Fruit fly (Drosophila melanogaster) whole organism, embryonic: ENCODE measurements around the gene Drsl2.
A peak's percentile ranks its signal among the peaks of the same experiment; 100 is the strongest.

Experiments used
- Aef1 ChIP-seq: fragments of 200-800 bp; sonication (Bioruptor generic); IDR thresholded peaks from 3 replicates; pipeline ENCODE4 v1.3.6; 2022; ENCODE audit warnings: missing biosample characterization, missing genetic modification characterization
- BEAF-32 ChIP-seq: fragments of 200-800 bp; sonication (Bioruptor generic); optimal IDR thresholded peaks from 3 replicates; lab custom pipeline; 2017; ENCODE audit warnings: missing biosample characterization, missing genetic modification characterization, mild to moderate bottlenecking, moderate library complexity, missing genetic modification reagents
- Bteb2 ChIP-seq: fragments of 200-800 bp; sonication (Bioruptor generic); optimal IDR thresholded peaks from 2 replicates; lab custom pipeline; 2016; ENCODE audit warnings: missing biosample characterization, missing genetic modification characterization
- CG10274 ChIP-seq: fragments of 200-800 bp; sonication (Bioruptor generic); optimal IDR thresholded peaks from 3 replicates; lab custom pipeline; 2017; ENCODE audit warnings: missing biosample characterization, mild to moderate bottlenecking, missing genetic modification characterization
- CG10543 ChIP-seq: fragments of 200-800 bp; sonication (Bioruptor generic); optimal IDR thresholded peaks from 3 replicates; lab custom pipeline; 2017; ENCODE audit warnings: missing biosample characterization, mild to moderate bottlenecking, missing genetic modification characterization, moderate library complexity
- CG11456 ChIP-seq: fragments of 200-800 bp; sonication (Bioruptor generic); IDR thresholded peaks from 3 replicates; pipeline ENCODE4 v1.3.6; 2022; ENCODE audit warnings: missing biosample characterization, missing genetic modification characterization
- CG11504 ChIP-seq: fragments of 200-800 bp; sonication (Bioruptor generic); optimal IDR thresholded peaks from 3 replicates; lab custom pipeline; 2019; ENCODE audit warnings: missing biosample characterization, mild to moderate bottlenecking, missing genetic modification characterization, moderate library complexity
- CG12219 ChIP-seq: fragments of 200-800 bp; sonication (Bioruptor generic); optimal IDR thresholded peaks from 3 replicates; lab custom pipeline; 2018; ENCODE audit warnings: missing biosample characterization, mild to moderate bottlenecking, missing genetic modification characterization
- CG12744 ChIP-seq: fragments of 200-800 bp; sonication (Bioruptor generic); optimal IDR thresholded peaks from 2 replicates; lab custom pipeline; 2016; ENCODE audit warnings: missing biosample characterization, missing genetic modification characterization
- CG14710 ChIP-seq: fragments of 200-800 bp; sonication (Bioruptor generic); optimal IDR thresholded peaks from 3 replicates; lab custom pipeline; 2019; ENCODE audit warnings: missing biosample characterization, mild to moderate bottlenecking, missing genetic modification characterization, moderate library complexity
- CG1603 ChIP-seq: fragments of 200-800 bp; sonication (Bioruptor generic); optimal IDR thresholded peaks from 2 replicates; lab custom pipeline; 2019; ENCODE audit warnings: missing biosample characterization, mild to moderate bottlenecking, missing genetic modification characterization, moderate library complexity
- CG16863 ChIP-seq: fragments of 200-800 bp; sonication (Bioruptor generic); optimal IDR thresholded peaks from 3 replicates; lab custom pipeline; 2016; ENCODE audit warnings: missing biosample characterization, missing genetic modification characterization
- CG17568 ChIP-seq: fragments of 200-800 bp; sonication (Bioruptor generic); optimal IDR thresholded peaks from 2 replicates; lab custom pipeline; 2018; ENCODE audit warnings: missing biosample characterization, mild to moderate bottlenecking, missing genetic modification characterization, moderate library complexity
- CG18599 ChIP-seq: fragments of 200-800 bp; sonication (Bioruptor generic); optimal IDR thresholded peaks from 3 replicates; lab custom pipeline; 2017; ENCODE audit warnings: missing biosample characterization, missing genetic modification characterization, mild to moderate bottlenecking, moderate library complexity, missing genetic modification reagents
- CG18619 ChIP-seq: fragments of 200-800 bp; sonication (Bioruptor generic); optimal IDR thresholded peaks from 3 replicates; lab custom pipeline; 2017; ENCODE audit warnings: missing biosample characterization, mild to moderate bottlenecking, missing genetic modification characterization
- CG3163 ChIP-seq: fragments of 200-800 bp; sonication (Bioruptor generic); optimal IDR thresholded peaks from 3 replicates; lab custom pipeline; 2016; ENCODE audit warnings: missing biosample characterization, missing genetic modification characterization
- CG33557 ChIP-seq: fragments of 200-800 bp; sonication (Bioruptor generic); optimal IDR thresholded peaks from 2 replicates; lab custom pipeline; 2019; ENCODE audit warnings: missing biosample characterization, mild to moderate bottlenecking, missing genetic modification characterization, moderate library complexity
- CG3838 ChIP-seq: fragments of 200-800 bp; sonication (Bioruptor generic); optimal IDR thresholded peaks from 3 replicates; lab custom pipeline; 2016; ENCODE audit warnings: missing biosample characterization, missing genetic modification characterization
- CG6791 ChIP-seq: fragments of 200-800 bp; sonication (Bioruptor generic); IDR thresholded peaks from 3 replicates; pipeline ENCODE4 v1.3.6; 2022; ENCODE audit warnings: missing biosample characterization, missing genetic modification characterization; ENCODE audit not compliant: partially characterized antibody
- CG8388 ChIP-seq: fragments of 200-800 bp; sonication (Bioruptor generic); optimal IDR thresholded peaks from 2 replicates; lab custom pipeline; 2019; ENCODE audit warnings: missing biosample characterization, mild to moderate bottlenecking, missing genetic modification characterization, moderate library complexity
- CG9609 ChIP-seq: fragments of 200-800 bp; sonication (Bioruptor generic); optimal IDR thresholded peaks from 3 replicates; lab custom pipeline; 2016; ENCODE audit warnings: missing biosample characterization, missing genetic modification characterization
- CrebB ChIP-seq: fragments of 200-800 bp; sonication (Bioruptor generic); optimal IDR thresholded peaks from 3 replicates; lab custom pipeline; 2018; ENCODE audit warnings: missing biosample characterization, mild to moderate bottlenecking, missing genetic modification characterization
- Dad ChIP-seq: fragments of 200-800 bp; sonication (Bioruptor generic); optimal IDR thresholded peaks from 3 replicates; lab custom pipeline; 2016; ENCODE audit warnings: missing biosample characterization, missing genetic modification characterization
- ERR ChIP-seq: fragments of 200-800 bp; sonication (Bioruptor generic); optimal IDR thresholded peaks from 2 replicates; lab custom pipeline; 2016; ENCODE audit warnings: missing biosample characterization, missing genetic modification characterization
- HLH54F ChIP-seq: fragments of 200-800 bp; sonication (Bioruptor generic); optimal IDR thresholded peaks from 3 replicates; lab custom pipeline; 2016; ENCODE audit warnings: missing biosample characterization, missing genetic modification characterization
- Lhr ChIP-seq: fragments of 200-800 bp; sonication (Bioruptor generic); optimal IDR thresholded peaks from 3 replicates; lab custom pipeline; 2017; ENCODE audit warnings: mild to moderate bottlenecking, missing biosample characterization, missing genetic modification reagents, missing genetic modification characterization
- Lpt ChIP-seq: fragments of >200 bp; optimal IDR thresholded peaks from 2 replicates; lab custom pipeline; 2018; ENCODE audit warnings: missing biosample characterization, missing genetic modification characterization
- Med ChIP-seq: fragments of 200-800 bp; sonication (Bioruptor generic); peaks from one replicate; lab custom pipeline; 2016; ENCODE audit warnings: missing biosample characterization, missing genetic modification characterization, mild to moderate bottlenecking, inconsistent platforms, moderate library complexity
- Nf-YB ChIP-seq: fragments of 200-800 bp; sonication (Bioruptor generic); optimal IDR thresholded peaks from 3 replicates; lab custom pipeline; 2019; ENCODE audit warnings: missing biosample characterization, mild to moderate bottlenecking, missing genetic modification characterization, moderate library complexity
- Oaz ChIP-seq: fragments of 200-800 bp; sonication (Bioruptor generic); IDR thresholded peaks from 2 replicates; pipeline ENCODE4 v1.3.6; 2022; ENCODE audit warnings: missing biosample characterization, missing genetic modification characterization
- Rx ChIP-seq: fragments of 200-800 bp; sonication (Bioruptor generic); IDR thresholded peaks from 2 replicates; pipeline ENCODE4 v1.3.6; 2022; ENCODE audit warnings: missing biosample characterization, missing genetic modification characterization
- Spps ChIP-seq: fragments of 200-800 bp; sonication (Bioruptor generic); optimal IDR thresholded peaks from 2 replicates; lab custom pipeline; 2018; ENCODE audit warnings: missing biosample characterization, mild to moderate bottlenecking, missing genetic modification characterization
- ab ChIP-seq: fragments of 200-800 bp; sonication (Bioruptor generic); optimal IDR thresholded peaks from 2 replicates; lab custom pipeline; 2016; ENCODE audit warnings: missing biosample characterization, missing genetic modification characterization
- crc ChIP-seq: fragments of 200-800 bp; sonication (Bioruptor generic); optimal IDR thresholded peaks from 2 replicates; lab custom pipeline; 2016; ENCODE audit warnings: missing biosample characterization, missing genetic modification characterization
- dpn ChIP-seq, 2 experiments: fragments of 200-800 bp; sonication (Bioruptor generic); optimal IDR thresholded peaks; 3 replicates each; lab custom pipeline; 2016; ENCODE audit warnings: missing biosample characterization in 2 of 2, missing genetic modification characterization in 2 of 2
- ems ChIP-seq: fragments of 200-800 bp; sonication (Bioruptor generic); optimal IDR thresholded peaks from 3 replicates; lab custom pipeline; 2016; ENCODE audit warnings: missing biosample characterization, missing genetic modification characterization
- grn ChIP-seq: fragments of 200-800 bp; sonication (Bioruptor generic); optimal IDR thresholded peaks from 3 replicates; lab custom pipeline; 2017; ENCODE audit warnings: missing biosample characterization, missing genetic modification characterization
- gsb-n ChIP-seq: fragments of 200-800 bp; sonication (Bioruptor generic); optimal IDR thresholded peaks from 3 replicates; lab custom pipeline; 2018; ENCODE audit warnings: missing biosample characterization, mild to moderate bottlenecking, missing genetic modification characterization
- hb ChIP-seq: fragments of 200-800 bp; sonication (Bioruptor generic); IDR thresholded peaks from 3 replicates; pipeline ENCODE4 v1.3.6; 2022; ENCODE audit warnings: missing biosample characterization, missing genetic modification characterization; ENCODE audit not compliant: partially characterized antibody
- hkb ChIP-seq, 2 experiments: fragments of 200-800 bp in 1 of 2; fragments of >200 bp in 1 of 2; sonication (Bioruptor generic) in 1 of 2; IDR thresholded peaks in 1 of 2; optimal IDR thresholded peaks in 1 of 2; 2 replicates each; pipeline versions ENCODE4 v1.3.6 to Lab custom; 2017 to 2022; ENCODE audit warnings: missing biosample characterization in 1 of 2, missing genetic modification characterization in 1 of 2
- jumu ChIP-seq: fragments of 200-800 bp; sonication (Bioruptor generic); optimal IDR thresholded peaks from 3 replicates; lab custom pipeline; 2016; ENCODE audit warnings: missing biosample characterization, missing genetic modification characterization
- luna ChIP-seq: fragments of 200-800 bp; sonication (Bioruptor generic); optimal IDR thresholded peaks from 2 replicates; lab custom pipeline; 2016; ENCODE audit warnings: missing biosample characterization, missing genetic modification characterization
- mam ChIP-seq: fragments of 200-800 bp; sonication (Bioruptor generic); optimal IDR thresholded peaks from 3 replicates; lab custom pipeline; 2016; ENCODE audit warnings: missing biosample characterization, missing genetic modification characterization
- phol ChIP-seq: fragments of 200-800 bp; sonication (Bioruptor generic); optimal IDR thresholded peaks from 3 replicates; lab custom pipeline; 2018; ENCODE audit warnings: missing biosample characterization, mild to moderate bottlenecking, missing genetic modification characterization, moderate library complexity
- ranshi ChIP-seq: fragments of 200-800 bp; sonication (Bioruptor generic); IDR thresholded peaks from 2 replicates; pipeline ENCODE4 v1.3.6; 2022; ENCODE audit warnings: missing biosample characterization, missing genetic modification characterization
- sob ChIP-seq: fragments of 200-800 bp; sonication (Bioruptor generic); IDR thresholded peaks from 2 replicates; pipeline ENCODE4 v1.3.6; 2022; ENCODE audit warnings: missing biosample characterization, missing genetic modification characterization
- tx ChIP-seq: fragments of 200-800 bp; sonication (Bioruptor generic); optimal IDR thresholded peaks from 2 replicates; lab custom pipeline; 2016; ENCODE audit warnings: missing biosample characterization, missing genetic modification characterization
- z ChIP-seq: fragments of 200-800 bp; sonication (Bioruptor generic); IDR thresholded peaks from 3 replicates; pipeline ENCODE4 v1.3.6; 2022; ENCODE audit warnings: missing biosample characterization, missing genetic modification characterization

Gene Drsl2

dm6 chr3L:3325925-3326903 is 12.1 kb downstream of the Drsl2 start, which contains the start of gene Gtpx (continued):
- TF ChIP-seq dpn (GFP tag; optimal IDR thresholded peaks at IDR 0.05; lab: Kevin White, UChicago) = peak; percentile 27 to 57
- TF ChIP-seq Lhr (GFP tag; lab: Kevin White, UChicago) = peak; percentile 83
- TF ChIP-seq CG12744 (GFP tag; lab: Kevin White, UChicago) = peak; percentile 7
- no peak for TF ChIP-seq grn (GFP tag; lab: Kevin White, UChicago)
- no peak for TF ChIP-seq CG11504 (tag; lab: Kevin White, UChicago)
- peak; percentile 63 for TF ChIP-seq mam (GFP tag; lab: Kevin White, UChicago)
- peak; percentile 69 for TF ChIP-seq BEAF-32 (GFP tag; lab: Kevin White, UChicago)
- no peak for TF ChIP-seq luna (GFP tag; lab: Kevin White, UChicago)
- no peak for TF ChIP-seq ERR (GFP tag; lab: Kevin White, UChicago)
- no peak for TF ChIP-seq CG12219 (GFP tag; lab: Kevin White, UChicago)
- TF ChIP-seq gsb-n (tag; lab: Kevin White, UChicago) = no peak
- TF ChIP-seq tx (GFP tag; lab: Kevin White, UChicago) = peak; percentile 40
- peak; percentile 48 for TF ChIP-seq Bteb2
- no peak for TF ChIP-seq z (GFP tag; lab: Robert Waterston, UW)
- peak; percentile 65 for TF ChIP-seq CG14710 (tag; lab: Kevin White, UChicago)
- peak; percentile 34 for TF ChIP-seq ems (GFP tag; lab: Kevin White, UChicago)
- TF ChIP-seq CG3163 (GFP tag; lab: Kevin White, UChicago) = peak; percentile 21
- no peak for TF ChIP-seq CrebB (tag; lab: Kevin White, UChicago)
- peak; percentile 46 for TF ChIP-seq CG18619 (GFP tag; lab: Kevin White, UChicago)
- TF ChIP-seq Nf-YB (GFP tag; lab: Kevin White, UChicago) = no peak
- TF ChIP-seq CG8388 (GFP tag; lab: Kevin White, UChicago) = peak; percentile 19
- peak; percentile 90 for TF ChIP-seq hkb (optimal IDR thresholded peaks at IDR 0.05; lab: Kevin White, UChicago)
- TF ChIP-seq hkb (GFP tag; IDR thresholded peaks at IDR 0.05; lab: Robert Waterston, UW) = no peak
- peak; percentile 43 for TF ChIP-seq CG18599 (GFP tag; lab: Kevin White, UChicago)
- TF ChIP-seq HLH54F (GFP tag; lab: Kevin White, UChicago) = peak; percentile 43
- no peak for TF ChIP-seq CG17568 (GFP tag; lab: Kevin White, UChicago)
- TF ChIP-seq Dad (GFP tag; lab: Kevin White, UChicago) = no peak
- TF ChIP-seq Spps = no peak
- no peak for TF ChIP-seq Aef1 (GFP tag; lab: Robert Waterston, UW)
- no peak for TF ChIP-seq CG6791 (GFP tag; lab: Robert Waterston, UW)
- TF ChIP-seq Rx (GFP tag; lab: Robert Waterston, UW) = no peak
- peak; percentile 25 for TF ChIP-seq jumu (GFP tag; lab: Kevin White, UChicago)
- peak; percentile 46 for TF ChIP-seq CG10543
- peak; percentile 66 for TF ChIP-seq crc
- TF ChIP-seq CG1603 = peak; percentile 54
- TF ChIP-seq phol = peak; percentile 57
- no peak for TF ChIP-seq ranshi (GFP tag; lab: Robert Waterston, UW)
- no peak for TF ChIP-seq CG11456 (GFP tag; lab: Robert Waterston, UW)
- TF ChIP-seq CG10274 (GFP tag; lab: Kevin White, UChicago) = no peak
- peak; percentile 6 for TF ChIP-seq ab (GFP tag; lab: Kevin White, UChicago)
- TF ChIP-seq CG3838 (GFP tag; lab: Kevin White, UChicago) = no peak
- TF ChIP-seq Med (GFP tag; lab: Kevin White, UChicago) = peak; percentile 85
- no peak for TF ChIP-seq hb (GFP tag; lab: Robert Waterston, UW)
- TF ChIP-seq Lpt (GFP tag; lab: Kevin White, UChicago) = no peak
- no peak for TF ChIP-seq sob
- TF ChIP-seq CG33557 = no peak
- TF ChIP-seq CG16863 (GFP tag; lab: Kevin White, UChicago) = no peak
- TF ChIP-seq Oaz (GFP tag; lab: Robert Waterston, UW) = no peak
- no peak for TF ChIP-seq CG9609 (GFP tag; lab: Kevin White, UChicago)
